Fruit fly (Drosophila melanogaster) whole organism, embryonic: ENCODE results near the gene CG6052.

Source experiments
- Aef1 ChIP-seq: fragments of 200-800 bp; sonication (Bioruptor generic); IDR thresholded peaks from 3 replicates; pipeline ENCODE4 v1.3.6; 2022; ENCODE audit warnings: missing biosample characterization, missing genetic modification characterization
- Atf3 ChIP-seq: fragments of 200-800 bp; sonication (Bioruptor generic); optimal IDR thresholded peaks from 3 replicates; lab custom pipeline; 2016; ENCODE audit warnings: missing biosample characterization, missing genetic modification characterization
- Awh ChIP-seq: fragments of 200-800 bp; sonication (Bioruptor generic); IDR thresholded peaks from 2 replicates; pipeline ENCODE4, ENCODE4 v1.3.6; 2022; ENCODE audit warnings: missing biosample characterization, missing genetic modification characterization
- Bteb2 ChIP-seq: fragments of 200-800 bp; sonication (Bioruptor generic); optimal IDR thresholded peaks from 2 replicates; lab custom pipeline; 2016; ENCODE audit warnings: missing biosample characterization, missing genetic modification characterization
- C15 ChIP-seq: fragments of 200-800 bp; sonication (Bioruptor generic); IDR thresholded peaks from 3 replicates; pipeline ENCODE4 v1.3.6; 2022; ENCODE audit warnings: missing biosample characterization, missing genetic modification characterization
- CG12219 ChIP-seq: fragments of 200-800 bp; sonication (Bioruptor generic); optimal IDR thresholded peaks from 3 replicates; lab custom pipeline; 2018; ENCODE audit warnings: missing biosample characterization, mild to moderate bottlenecking, missing genetic modification characterization
- CG1602 ChIP-seq: fragments of 200-800 bp; sonication (Bioruptor generic); optimal IDR thresholded peaks from 3 replicates; lab custom pipeline; 2016; ENCODE audit warnings: missing biosample characterization, missing genetic modification characterization
- CG1792 ChIP-seq: fragments of 200-800 bp; sonication (Bioruptor generic); optimal IDR thresholded peaks from 2 replicates; lab custom pipeline; 2016; ENCODE audit warnings: missing biosample characterization, missing genetic modification characterization
- CG1832 ChIP-seq: fragments of 200-800 bp; sonication (Bioruptor generic); optimal IDR thresholded peaks from 2 replicates; lab custom pipeline; 2017; ENCODE audit warnings: missing biosample characterization, mild to moderate bottlenecking, missing genetic modification characterization, inconsistent platforms
- CG5180 ChIP-seq: fragments of 200-800 bp; sonication (Bioruptor generic); optimal IDR thresholded peaks from 3 replicates; lab custom pipeline; 2017; ENCODE audit warnings: missing biosample characterization, missing genetic modification characterization, mild to moderate bottlenecking, moderate library complexity, missing genetic modification reagents
- CG7928 ChIP-seq: fragments of 200-800 bp; sonication (Bioruptor generic); optimal IDR thresholded peaks from 2 replicates; lab custom pipeline; 2017; ENCODE audit warnings: missing biosample characterization, mild to moderate bottlenecking, missing genetic modification characterization
- CG8089 ChIP-seq: fragments of 200-800 bp; sonication (Bioruptor generic); optimal IDR thresholded peaks from 3 replicates; lab custom pipeline; 2016; ENCODE audit warnings: missing biosample characterization, missing genetic modification characterization
- CG8359 ChIP-seq: fragments of 200-800 bp; sonication (Bioruptor generic); optimal IDR thresholded peaks from 2 replicates; lab custom pipeline; 2017; ENCODE audit warnings: missing biosample characterization, mild to moderate bottlenecking, missing genetic modification characterization, borderline replicate concordance
- CG9437 ChIP-seq: fragments of 200-800 bp; sonication (Bioruptor generic); optimal IDR thresholded peaks from 2 replicates; lab custom pipeline; 2018; ENCODE audit warnings: missing biosample characterization, mild to moderate bottlenecking, missing genetic modification characterization
- CG9609 ChIP-seq: fragments of 200-800 bp; sonication (Bioruptor generic); optimal IDR thresholded peaks from 3 replicates; lab custom pipeline; 2016; ENCODE audit warnings: missing biosample characterization, missing genetic modification characterization
- Dbx ChIP-seq: fragments of 200-800 bp; sonication (Bioruptor generic); IDR thresholded peaks from 3 replicates; pipeline ENCODE4 v1.3.6; 2022; ENCODE audit warnings: missing biosample characterization, missing genetic modification characterization
- Dek ChIP-seq: fragments of 200-800 bp; sonication (Bioruptor generic); optimal IDR thresholded peaks from 3 replicates; lab custom pipeline; 2019; ENCODE audit warnings: missing biosample characterization, mild to moderate bottlenecking, missing genetic modification characterization, moderate library complexity
- Dip3 ChIP-seq: fragments of 200-800 bp; sonication (Bioruptor generic); optimal IDR thresholded peaks from 3 replicates; lab custom pipeline; 2016; ENCODE audit warnings: missing biosample characterization, missing genetic modification characterization
- Ets97D ChIP-seq: fragments of 200-800 bp; sonication (Bioruptor generic); optimal IDR thresholded peaks from 3 replicates; lab custom pipeline; 2016; ENCODE audit warnings: missing biosample characterization, missing genetic modification characterization
- Hr39 ChIP-seq: fragments of >200 bp; optimal IDR thresholded peaks from 2 replicates; lab custom pipeline; 2017
- Lhr ChIP-seq: fragments of 200-800 bp; sonication (Bioruptor generic); optimal IDR thresholded peaks from 3 replicates; lab custom pipeline; 2017; ENCODE audit warnings: mild to moderate bottlenecking, missing biosample characterization, missing genetic modification reagents, missing genetic modification characterization
- Med ChIP-seq: fragments of 200-800 bp; sonication (Bioruptor generic); peaks from one replicate; lab custom pipeline; 2016; ENCODE audit warnings: missing biosample characterization, missing genetic modification characterization, mild to moderate bottlenecking, inconsistent platforms, moderate library complexity
- Opbp ChIP-seq: fragments of 200-800 bp; sonication (Bioruptor generic); IDR thresholded peaks from 3 replicates; pipeline ENCODE4 v1.3.6; 2022; ENCODE audit warnings: missing biosample characterization, missing genetic modification characterization; ENCODE audit not compliant: partially characterized antibody
- Sry-δ ChIP-seq: fragments of 200-800 bp; sonication (Bioruptor generic); optimal IDR thresholded peaks from 2 replicates; lab custom pipeline; 2016; ENCODE audit warnings: missing biosample characterization, missing genetic modification characterization
- Xbp1 ChIP-seq: fragments of 200-800 bp; sonication (Bioruptor generic); optimal IDR thresholded peaks from 3 replicates; lab custom pipeline; 2016; ENCODE audit warnings: missing biosample characterization, mild to moderate bottlenecking, missing genetic modification characterization
- ato ChIP-seq: fragments of 200-800 bp; sonication (Bioruptor generic); IDR thresholded peaks from 2 replicates; pipeline ENCODE4 v1.3.6; 2022; ENCODE audit warnings: missing biosample characterization, missing genetic modification characterization; ENCODE audit not compliant: partially characterized antibody
- cg ChIP-seq: fragments of 200-800 bp; sonication (Bioruptor generic); optimal IDR thresholded peaks from 3 replicates; lab custom pipeline; 2019; ENCODE audit warnings: missing biosample characterization, mild to moderate bottlenecking, missing genetic modification characterization, moderate library complexity
- cwo ChIP-seq: fragments of 200-800 bp; sonication (Bioruptor generic); optimal IDR thresholded peaks from 3 replicates; lab custom pipeline; 2017; ENCODE audit warnings: missing biosample characterization, missing genetic modification characterization, mild to moderate bottlenecking, moderate library complexity, missing genetic modification reagents
- dimm ChIP-seq: fragments of 200-800 bp; sonication (Bioruptor generic); IDR thresholded peaks from 2 replicates; pipeline ENCODE4 v1.3.6; 2022; ENCODE audit warnings: missing biosample characterization, missing genetic modification characterization
- exex ChIP-seq: fragments of 200-800 bp; sonication (Bioruptor generic); optimal IDR thresholded peaks from 4 replicates; lab custom pipeline; 2018; ENCODE audit warnings: missing biosample characterization, mild to moderate bottlenecking, missing genetic modification characterization, moderate library complexity
- ftz-f1 ChIP-seq: fragments of 200-800 bp; sonication (Bioruptor generic); optimal IDR thresholded peaks from 2 replicates; lab custom pipeline; 2016; ENCODE audit warnings: missing biosample characterization, missing genetic modification characterization
- grn ChIP-seq: fragments of 200-800 bp; sonication (Bioruptor generic); optimal IDR thresholded peaks from 3 replicates; lab custom pipeline; 2017; ENCODE audit warnings: missing biosample characterization, missing genetic modification characterization
- lab ChIP-seq: fragments of 200-800 bp; sonication (Bioruptor generic); optimal IDR thresholded peaks from 3 replicates; lab custom pipeline; 2017; ENCODE audit warnings: missing biosample characterization, missing genetic modification characterization, mild to moderate bottlenecking, moderate library complexity, missing genetic modification reagents
- lbe ChIP-seq: fragments of 200-800 bp; sonication (Bioruptor generic); optimal IDR thresholded peaks from 2 replicates; lab custom pipeline; 2016; ENCODE audit warnings: missing biosample characterization, mild to moderate bottlenecking, missing genetic modification characterization
- lmd ChIP-seq: fragments of 200-800 bp; sonication (Bioruptor generic); IDR thresholded peaks from 2 replicates; pipeline ENCODE4 v1.3.6; 2022; ENCODE audit warnings: missing biosample characterization, missing genetic modification characterization
- maf-S ChIP-seq: fragments of 200-800 bp; sonication (Bioruptor generic); optimal IDR thresholded peaks from 2 replicates; lab custom pipeline; 2016; ENCODE audit warnings: missing biosample characterization, missing genetic modification characterization
- phol ChIP-seq: fragments of 200-800 bp; sonication (Bioruptor generic); optimal IDR thresholded peaks from 3 replicates; lab custom pipeline; 2018; ENCODE audit warnings: missing biosample characterization, mild to moderate bottlenecking, missing genetic modification characterization, moderate library complexity
- repo ChIP-seq: fragments of 200-800 bp; sonication (Bioruptor generic); optimal IDR thresholded peaks from 2 replicates; lab custom pipeline; 2016; ENCODE audit warnings: missing biosample characterization, missing genetic modification characterization
- sug ChIP-seq: fragments of 200-800 bp; optimal IDR thresholded peaks from 2 replicates; lab custom pipeline; 2019; ENCODE audit warnings: missing biosample characterization, mild to moderate bottlenecking, missing genetic modification characterization, moderate library complexity
- zen ChIP-seq: fragments of 200-800 bp; sonication (Bioruptor generic); optimal IDR thresholded peaks from 3 replicates; lab custom pipeline; 2018; ENCODE audit warnings: missing biosample characterization, mild to moderate bottlenecking, missing genetic modification characterization, moderate library complexity

CG6052 gene

DNA sequence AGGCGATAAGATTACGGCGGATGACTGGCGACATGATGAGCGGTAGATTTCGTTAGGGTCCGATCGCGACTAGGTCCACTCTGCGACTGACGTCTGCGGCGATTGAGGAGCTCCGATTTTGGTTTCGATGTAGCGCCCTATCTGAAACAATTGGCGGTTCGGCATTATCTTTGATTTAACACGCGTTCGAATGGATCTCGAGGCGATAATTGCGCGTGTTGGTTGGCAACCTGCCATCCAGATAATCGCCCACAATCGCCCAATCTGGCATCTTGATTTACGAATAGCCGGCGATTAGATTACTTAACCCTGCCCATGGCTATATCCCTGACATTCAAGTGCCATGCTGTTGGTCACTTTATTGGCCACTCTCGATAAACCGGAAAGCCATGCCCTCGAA, 25.1 kb upstream of the CG6052 start (continued):
- TF ChIP-seq maf-S (no peak), lbe (GFP tag; lab: Kevin White, UChicago) (no peak), grn (GFP tag; lab: Kevin White, UChicago) (peak; percentile 99), Dbx (no peak), Xbp1 (GFP tag; lab: Kevin White, UChicago) (no peak), CG1602 (no peak), CG1792 (GFP tag; lab: Kevin White, UChicago) (no peak), Lhr (no peak), Sry-δ (GFP tag; lab: Kevin White, UChicago) (no peak), CG9609 (GFP tag; lab: Kevin White, UChicago) (no peak), dimm (GFP tag; lab: Robert Waterston, UW) (no peak), zen (tag; lab: Kevin White, UChicago) (no peak), Dek (no peak), Aef1 (GFP tag; lab: Robert Waterston, UW) (no peak), lab (GFP tag; lab: Kevin White, UChicago) (peak; percentile 11), cg (GFP tag; lab: Kevin White, UChicago) (no peak), CG1832 (no peak), Awh (GFP tag; lab: Robert Waterston, UW) (no peak)

DNA sequence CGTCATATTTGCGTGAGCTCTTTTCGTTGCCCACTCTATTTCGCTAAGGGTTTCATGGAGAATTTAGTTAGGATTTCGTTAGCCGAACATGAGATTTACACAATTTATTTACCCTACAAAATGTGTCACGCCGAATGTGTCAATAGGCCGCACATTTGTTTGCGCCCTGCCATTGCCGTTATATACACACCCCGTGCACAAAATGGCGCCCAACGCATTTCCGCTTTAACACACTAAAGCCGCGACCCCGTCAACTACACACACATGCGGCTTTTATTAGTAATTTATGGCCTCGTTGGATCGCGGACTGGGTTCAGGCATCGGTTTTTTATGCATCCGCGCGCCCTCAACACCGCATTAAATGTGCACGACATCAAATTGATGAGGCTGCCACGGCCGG, 21.3 kb upstream of the CG6052 start, which contains the start of gene Adgf-B:
Gene Adgf-B (minus strand): TSS at position 101 of the 400 bp plus-strand sequence.
- TF ChIP-seq Ets97D (GFP tag; lab: Kevin White, UChicago): peak; percentile 16
- TF ChIP-seq lab (GFP tag; lab: Kevin White, UChicago): no peak
- TF ChIP-seq Bteb2 (GFP tag; lab: Kevin White, UChicago): no peak
- TF ChIP-seq CG7928 (GFP tag; lab: Kevin White, UChicago): no peak
- no peak for TF ChIP-seq Lhr
- TF ChIP-seq phol: peak; percentile 42
- peak; percentile 44 for TF ChIP-seq Med (GFP tag; lab: Kevin White, UChicago)

DNA sequence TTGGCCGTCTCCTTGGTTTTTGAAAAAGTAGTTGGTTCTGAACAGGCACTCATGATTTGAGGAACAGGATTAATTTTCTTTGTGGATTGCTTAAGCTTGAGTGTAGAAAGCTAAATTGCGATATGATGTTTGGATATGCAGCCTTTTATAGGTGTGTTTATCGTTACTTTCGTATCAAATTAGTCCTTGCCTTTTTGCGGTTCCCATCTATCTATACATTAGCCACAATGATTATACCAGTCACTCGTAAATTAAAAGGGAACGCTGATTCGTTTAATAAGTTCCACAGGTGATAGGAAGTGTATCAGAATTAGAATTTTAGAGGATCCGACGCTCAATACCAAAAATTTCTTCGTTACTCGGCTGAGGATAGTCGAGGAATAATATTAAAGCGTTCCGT, 17.6 kb upstream of the CG6052 start, which contains the start of gene CG6034:
Gene CG6034 (minus strand): TSS at position 101 of the 400 bp plus-strand sequence.
- TF ChIP-seq C15 (no peak), repo (GFP tag; lab: Kevin White, UChicago) (no peak), Opbp (GFP tag; lab: Robert Waterston, UW) (no peak), ato (GFP tag; lab: Robert Waterston, UW) (no peak), Bteb2 (GFP tag; lab: Kevin White, UChicago) (no peak), Awh (GFP tag; lab: Robert Waterston, UW) (no peak), CG12219 (GFP tag; lab: Kevin White, UChicago) (no peak), CG9437 (no peak), CG5180 (GFP tag; lab: Kevin White, UChicago) (no peak)

DNA sequence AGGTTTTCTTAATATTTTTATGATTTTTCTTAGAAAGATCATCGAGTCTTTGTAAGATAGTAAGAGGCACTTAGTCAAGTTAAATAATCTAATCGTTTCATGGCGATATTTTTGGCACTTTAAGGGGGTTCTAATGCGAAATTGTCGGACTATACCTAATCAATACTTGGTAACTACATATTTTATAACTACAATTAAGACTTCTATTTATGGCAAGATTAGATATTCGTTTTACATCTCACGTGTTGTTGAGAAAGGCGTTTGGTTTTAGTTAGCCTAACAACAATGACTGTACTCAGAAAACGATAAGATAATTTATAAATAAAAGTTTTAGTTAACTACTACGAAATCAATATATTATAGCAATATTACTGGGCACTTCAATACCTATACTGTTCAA, 13.4 kb upstream of the CG6052 start:
- TF ChIP-seq CG8089 (GFP tag; lab: Kevin White, UChicago) (no peak), CG8359 (GFP tag; lab: Kevin White, UChicago) (no peak), Atf3 (GFP tag; lab: Kevin White, UChicago) (no peak), Hr39 (lab: Kevin White, UChicago) (no peak), cwo (GFP tag; lab: Kevin White, UChicago) (peak; percentile 77), lmd (GFP tag; lab: Robert Waterston, UW) (no peak), sug (tag; lab: Kevin White, UChicago) (peak; percentile 70), exex (tag; lab: Kevin White, UChicago) (peak; percentile 86), ftz-f1 (GFP tag; lab: Kevin White, UChicago) (no peak), Dip3 (GFP tag; lab: Kevin White, UChicago) (no peak)
- TF ChIP-seq, all 482 proteins: peak for 3
